Worm (Caenorhabditis elegans): ENCODE measurements around the gene F48F7.5.
A peak's percentile ranks its signal among the peaks of the same experiment; 100 is the strongest.
"Not testable (repeated sequence)": the region's sequence is repeated elsewhere in the genome, so short reads cannot be mapped to it uniquely, and the experiment has no call there.

F48F7.5 gene

ce11 chrX:13980417-13980816 is 5.0 kb downstream of the F48F7.5 start, which contains the start of gene arrd-24:
Gene arrd-24, minus strand, starts transcription at chrX:13980517.
- not testable (repeated sequence) for TF ChIP-seq flh-1 (GFP tag; optimal IDR thresholded peaks at IDR 0.05); bed-3 (GFP tag; optimal IDR thresholded peaks at IDR 0.05); mls-2 (tag; optimal IDR thresholded peaks at IDR 0.05)

DNA sequence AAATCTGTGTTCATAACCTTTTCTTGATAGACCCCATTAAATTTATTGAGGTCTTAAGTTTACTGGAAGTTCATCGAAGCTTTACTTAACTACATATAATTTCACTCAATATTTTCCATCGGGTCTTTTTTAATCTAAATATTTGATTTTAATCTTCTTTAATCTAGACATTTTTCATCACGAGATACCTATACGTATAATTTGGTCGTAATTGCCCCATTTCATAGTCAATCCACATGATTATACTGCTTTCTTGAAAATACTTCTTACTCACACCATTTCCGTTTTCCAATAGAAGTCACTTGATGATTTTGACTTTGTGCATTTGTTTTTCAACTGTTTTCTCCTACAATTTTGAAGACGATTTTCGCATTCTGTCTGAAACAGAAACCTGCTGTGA is 10.9 kb downstream of the F48F7.5 start, which contains the start of gene irld-24:
irld-24 (plus strand) TSS at position 301 of the 400 bp plus-strand sequence.
- TF ChIP-seq nhr-76 (tag; optimal IDR thresholded peaks at IDR 0.05) (no peak), ceh-83 (GFP tag; optimal IDR thresholded peaks at IDR 0.05) (no peak), drap-1 (GFP tag; optimal IDR thresholded peaks at IDR 0.05) (no peak), lin-32 (GFP tag; optimal IDR thresholded peaks at IDR 0.05) (no peak), lin-13 (tag; optimal IDR thresholded peaks at IDR 0.05) (no peak), sem-2 (GFP tag; optimal IDR thresholded peaks at IDR 0.05) (no peak), blmp-1 (tag; optimal IDR thresholded peaks at IDR 0.05) (no peak), tbx-8 (GFP tag; optimal IDR thresholded peaks at IDR 0.05) (no peak), elt-1 (tag; optimal IDR thresholded peaks at IDR 0.05; ENCODE audit: borderline replicate concordance, insufficient read depth) (no peak), cnd-1 (tag; optimal IDR thresholded peaks at IDR 0.05) (no peak)

DNA sequence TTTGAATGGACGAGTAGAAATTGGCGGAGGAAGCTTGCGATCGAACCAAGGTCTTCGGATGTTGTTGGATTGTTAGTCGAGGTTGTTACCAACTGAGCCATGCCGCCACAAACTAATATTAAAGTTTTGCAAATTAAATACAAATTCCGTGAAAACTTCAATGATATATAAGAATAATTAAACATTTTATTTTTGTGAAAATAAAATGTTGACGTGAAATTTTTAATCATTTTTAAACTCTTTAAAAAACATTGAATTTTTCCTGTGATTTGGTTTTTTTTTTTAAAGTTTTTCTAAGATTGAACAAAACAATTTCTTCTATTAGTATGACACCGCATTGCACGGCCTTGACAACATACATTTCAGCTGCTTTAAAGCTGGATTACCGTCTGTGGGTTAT is 15.2 kb downstream of the F48F7.5 start, which contains the start of gene C31E10.11:
C31E10.11 (minus strand) TSS at position 101 of the 400 bp plus-strand sequence.
- no peak for TF ChIP-seq bed-3 (GFP tag; optimal IDR thresholded peaks at IDR 0.05)

ce11 chrX:13995803-13996388 is 20.4 kb downstream of the F48F7.5 start, which contains the start of the genes C31E10.5 and C31E10.6:
Gene C31E10.5, minus strand, starts transcription at chrX:13995834.
Gene C31E10.6, plus strand, starts transcription at chrX:13996338.
- TF ChIP-seq nhr-28 (tag; optimal IDR thresholded peaks at IDR 0.05) (no peak), unc-62 (GFP tag; optimal IDR thresholded peaks at IDR 0.05) (no peak), snpc-4 (tag; optimal IDR thresholded peaks at IDR 0.05) (no peak), elt-1 (tag; optimal IDR thresholded peaks at IDR 0.05; ENCODE audit: borderline replicate concordance, insufficient read depth) (no peak), sptf-1 (tag; optimal IDR thresholded peaks at IDR 0.05) (no peak), lin-13 (tag; optimal IDR thresholded peaks at IDR 0.05) (peak; percentile 39), drap-1 (GFP tag; optimal IDR thresholded peaks at IDR 0.05) (no peak), lin-32 (GFP tag; optimal IDR thresholded peaks at IDR 0.05) (no peak), mls-2 (tag; optimal IDR thresholded peaks at IDR 0.05) (peak; percentile 23), flh-1 (GFP tag; optimal IDR thresholded peaks at IDR 0.05) (no peak), sem-2 (GFP tag; optimal IDR thresholded peaks at IDR 0.05) (no peak), nhr-76 (tag; optimal IDR thresholded peaks at IDR 0.05) (no peak), bed-3 (GFP tag; optimal IDR thresholded peaks at IDR 0.05) (no peak), unc-120 (tag; optimal IDR thresholded peaks at IDR 0.05; ENCODE audit: poor library complexity, severe bottlenecking) (no peak), tbx-8 (GFP tag; optimal IDR thresholded peaks at IDR 0.05) (no peak), nhr-237 (tag; optimal IDR thresholded peaks at IDR 0.05) (peak; percentile 48), elt-3 (tag; optimal IDR thresholded peaks at IDR 0.05) (no peak), nhr-2 (tag; optimal IDR thresholded peaks at IDR 0.05) (no peak), ceh-43 (GFP tag; optimal IDR thresholded peaks at IDR 0.05) (no peak), pha-4 (tag; optimal IDR thresholded peaks at IDR 0.05) (no peak), cnd-1 (tag; optimal IDR thresholded peaks at IDR 0.05) (peak; percentile 1), nhr-12 (tag; optimal IDR thresholded peaks at IDR 0.05) (no peak), ces-1 (GFP tag; optimal IDR thresholded peaks at IDR 0.05) (peak; percentile 25), M03D4.4 (tag; optimal IDR thresholded peaks at IDR 0.05) (no peak), hlh-1 (tag; optimal IDR thresholded peaks at IDR 0.05) (no peak), ztf-11 (tag; optimal IDR thresholded peaks at IDR 0.05) (no peak), zip-8 (tag; optimal IDR thresholded peaks at IDR 0.05) (no peak), lsy-2 (tag; optimal IDR thresholded peaks at IDR 0.05) (peak; percentile 50), ceh-83 (GFP tag; optimal IDR thresholded peaks at IDR 0.05) (no peak), mep-1 (tag; optimal IDR thresholded peaks at IDR 0.05) (peak; percentile 85), mab-5 (tag; optimal IDR thresholded peaks at IDR 0.05) (no peak), unc-39 (tag; optimal IDR thresholded peaks at IDR 0.05) (no peak), ham-2 (GFP tag; optimal IDR thresholded peaks at IDR 0.05) (no peak), blmp-1 (tag; optimal IDR thresholded peaks at IDR 0.05) (no peak), ceh-39 (tag; optimal IDR thresholded peaks at IDR 0.05) (no peak)
